Worm (Caenorhabditis elegans): ENCODE results near the gene W09D10.5.

Gene W09D10.5

ce11 chrIII:10716091-10716490 lies 4.8 kb upstream of the W09D10.5 start, which contains the start of gene W09D10.4:
Gene W09D10.4 (minus strand): TSS chrIII:10716191.
- TF ChIP-seq sea-1 (GFP tag; conservative IDR thresholded peaks at IDR 0.05): no peak
- no peak for TF ChIP-seq pes-1 (GFP tag; IDR thresholded peaks at IDR 0.05)
- TF ChIP-seq hmg-4 (GFP tag; optimal IDR thresholded peaks at IDR 0.05): no peak
- TF ChIP-seq ceh-13 (GFP tag; optimal IDR thresholded peaks at IDR 0.05): no peak
- no peak for TF ChIP-seq flt-1 (GFP tag; IDR thresholded peaks at IDR 0.05)
- TF ChIP-seq hnd-1 (tag; optimal IDR thresholded peaks at IDR 0.05): no peak
- no peak for TF ChIP-seq tbx-37 (GFP tag; conservative IDR thresholded peaks at IDR 0.05)
- no peak for TF ChIP-seq aly-1 (tag; optimal IDR thresholded peaks at IDR 0.05)
- TF ChIP-seq B0310.2 (tag; optimal IDR thresholded peaks at IDR 0.05): no peak
- TF ChIP-seq tra-4 (tag; optimal IDR thresholded peaks at IDR 0.05): no peak
- no peak for TF ChIP-seq hmbx-1 (tag; optimal IDR thresholded peaks at IDR 0.05)
- TF ChIP-seq ama-1 (optimal IDR thresholded peaks at IDR 0.05): no peak
- no peak for TF ChIP-seq ets-7 (tag; optimal IDR thresholded peaks at IDR 0.05)
- no peak for TF ChIP-seq tbx-11 (GFP tag; IDR thresholded peaks at IDR 0.05)
- TF ChIP-seq scrt-1 (GFP tag; IDR thresholded peaks at IDR 0.05): no peak
- TF ChIP-seq F13C5.2 (tag; optimal IDR thresholded peaks at IDR 0.05): no peak
- TF ChIP-seq ceh-36 (tag; optimal IDR thresholded peaks at IDR 0.05): no peak

ce11 chrIII:10714541-10714940 lies 3.2 kb upstream of the W09D10.5 start:
- no peak for TF ChIP-seq sea-1 (GFP tag; conservative IDR thresholded peaks at IDR 0.05)
- TF ChIP-seq tbx-11 (GFP tag; IDR thresholded peaks at IDR 0.05): no peak
- TF ChIP-seq scrt-1 (GFP tag; IDR thresholded peaks at IDR 0.05): no peak
- no peak for TF ChIP-seq hmg-4 (GFP tag; optimal IDR thresholded peaks at IDR 0.05)
- TF ChIP-seq ama-1 (optimal IDR thresholded peaks at IDR 0.05): no peak
- TF ChIP-seq ceh-36 (tag; optimal IDR thresholded peaks at IDR 0.05): no peak

ce11 chrIII:10709676-10710075 lies 1.7 kb downstream of the W09D10.5 start:
- TF ChIP-seq F13C5.2 (tag; optimal IDR thresholded peaks at IDR 0.05) (no peak), tra-4 (tag; optimal IDR thresholded peaks at IDR 0.05) (no peak), ets-7 (tag; optimal IDR thresholded peaks at IDR 0.05) (no peak), scrt-1 (GFP tag; IDR thresholded peaks at IDR 0.05) (no peak), B0310.2 (tag; optimal IDR thresholded peaks at IDR 0.05) (no peak), aly-1 (tag; optimal IDR thresholded peaks at IDR 0.05) (no peak), hmg-4 (GFP tag; optimal IDR thresholded peaks at IDR 0.05) (no peak), tbx-37 (GFP tag; conservative IDR thresholded peaks at IDR 0.05) (no peak), flt-1 (GFP tag; IDR thresholded peaks at IDR 0.05) (no peak), hnd-1 (tag; optimal IDR thresholded peaks at IDR 0.05) (no peak), ama-1 (optimal IDR thresholded peaks at IDR 0.05) (no peak), hmbx-1 (tag; optimal IDR thresholded peaks at IDR 0.05) (no peak), sea-1 (GFP tag; conservative IDR thresholded peaks at IDR 0.05) (no peak), pes-1 (GFP tag; IDR thresholded peaks at IDR 0.05) (no peak), ceh-13 (GFP tag; optimal IDR thresholded peaks at IDR 0.05) (no peak), tbx-11 (GFP tag; IDR thresholded peaks at IDR 0.05) (no peak), ceh-36 (tag; optimal IDR thresholded peaks at IDR 0.05) (no peak)

ce11 chrIII:10708484-10708883 lies 2.9 kb downstream of the W09D10.5 start:
- TF ChIP-seq flt-1 (GFP tag; IDR thresholded peaks at IDR 0.05) (no peak), F13C5.2 (tag; optimal IDR thresholded peaks at IDR 0.05) (no peak), tbx-11 (GFP tag; IDR thresholded peaks at IDR 0.05) (no peak), hmg-4 (GFP tag; optimal IDR thresholded peaks at IDR 0.05) (no peak), B0310.2 (tag; optimal IDR thresholded peaks at IDR 0.05) (no peak), pes-1 (GFP tag; IDR thresholded peaks at IDR 0.05) (no peak), ceh-13 (GFP tag; optimal IDR thresholded peaks at IDR 0.05) (no peak), hmbx-1 (tag; optimal IDR thresholded peaks at IDR 0.05) (no peak), ama-1 (optimal IDR thresholded peaks at IDR 0.05) (no peak), scrt-1 (GFP tag; IDR thresholded peaks at IDR 0.05) (no peak), ets-7 (tag; optimal IDR thresholded peaks at IDR 0.05) (no peak), ceh-36 (tag; optimal IDR thresholded peaks at IDR 0.05) (no peak), aly-1 (tag; optimal IDR thresholded peaks at IDR 0.05) (no peak), tra-4 (tag; optimal IDR thresholded peaks at IDR 0.05) (no peak), sea-1 (GFP tag; conservative IDR thresholded peaks at IDR 0.05) (no peak), hnd-1 (tag; optimal IDR thresholded peaks at IDR 0.05) (no peak), tbx-37 (GFP tag; conservative IDR thresholded peaks at IDR 0.05) (no peak)

- TF ChIP-seq hnd-1 (tag; optimal IDR thresholded peaks at IDR 0.05) (no peak), hmbx-1 (tag; optimal IDR thresholded peaks at IDR 0.05) (no peak), ceh-13 (GFP tag; optimal IDR thresholded peaks at IDR 0.05) (no peak), aly-1 (tag; optimal IDR thresholded peaks at IDR 0.05) (no peak), ets-7 (tag; optimal IDR thresholded peaks at IDR 0.05) (no peak), F13C5.2 (tag; optimal IDR thresholded peaks at IDR 0.05) (no peak), scrt-1 (GFP tag; IDR thresholded peaks at IDR 0.05) (no peak), pes-1 (GFP tag; IDR thresholded peaks at IDR 0.05) (no peak), tra-4 (tag; optimal IDR thresholded peaks at IDR 0.05) (no peak), ama-1 (optimal IDR thresholded peaks at IDR 0.05) (no peak), B0310.2 (tag; optimal IDR thresholded peaks at IDR 0.05) (no peak), sea-1 (GFP tag; conservative IDR thresholded peaks at IDR 0.05) (no peak), ceh-36 (tag; optimal IDR thresholded peaks at IDR 0.05) (no peak), hmg-4 (GFP tag; optimal IDR thresholded peaks at IDR 0.05) (no peak), flt-1 (GFP tag; IDR thresholded peaks at IDR 0.05) (no peak), tbx-11 (GFP tag; IDR thresholded peaks at IDR 0.05) (no peak), tbx-37 (GFP tag; conservative IDR thresholded peaks at IDR 0.05) (no peak)
These were observed 3.9 kb downstream of the W09D10.5 start, which contains the start of gene mrpl-12 for ce11 chrIII:10707461-10707860. Gene mrpl-12 (plus strand): TSS chrIII:10707761.

- TF ChIP-seq ceh-36 (tag; optimal IDR thresholded peaks at IDR 0.05): peak; percentile 53
- TF ChIP-seq tbx-37 (GFP tag; conservative IDR thresholded peaks at IDR 0.05): 0 out of 2 replicates have a peak, but pooled peaks have one; percentile 23
- no peak for TF ChIP-seq tra-4 (tag; optimal IDR thresholded peaks at IDR 0.05)
- TF ChIP-seq hnd-1 (tag; optimal IDR thresholded peaks at IDR 0.05): no peak
- peak; percentile 79 for TF ChIP-seq F13C5.2 (tag; optimal IDR thresholded peaks at IDR 0.05)
- no peak for TF ChIP-seq hmg-4 (GFP tag; optimal IDR thresholded peaks at IDR 0.05)
- TF ChIP-seq aly-1 (tag; optimal IDR thresholded peaks at IDR 0.05): no peak
- TF ChIP-seq ama-1 (optimal IDR thresholded peaks at IDR 0.05): no peak
- peak; percentile 50; the same call in 1 of the 2 replicates for TF ChIP-seq sea-1 (GFP tag; conservative IDR thresholded peaks at IDR 0.05)
- no peak for TF ChIP-seq tbx-11 (GFP tag; IDR thresholded peaks at IDR 0.05)
- 0 out of 2 replicates have a peak, but pooled peaks have one; percentile 69 for TF ChIP-seq scrt-1 (GFP tag; IDR thresholded peaks at IDR 0.05)
- TF ChIP-seq flt-1 (GFP tag; IDR thresholded peaks at IDR 0.05): no peak
- TF ChIP-seq pes-1 (GFP tag; IDR thresholded peaks at IDR 0.05): peak; percentile 58; the same call in 1 of the 2 replicates
- peak; percentile 59 for TF ChIP-seq ets-7 (tag; optimal IDR thresholded peaks at IDR 0.05)
- no peak for TF ChIP-seq hmbx-1 (tag; optimal IDR thresholded peaks at IDR 0.05)
- TF ChIP-seq ceh-13 (GFP tag; optimal IDR thresholded peaks at IDR 0.05): no peak
- no peak for TF ChIP-seq B0310.2 (tag; optimal IDR thresholded peaks at IDR 0.05)
These were observed 4.3 kb downstream of the W09D10.5 start, which contains the start of the genes Y39A1A.21 and Y39A1A.22 for ce11 chrIII:10706972-10707438. Gene Y39A1A.21 (minus strand): TSS chrIII:10707022. Gene Y39A1A.22 (minus strand): TSS chrIII:10707028.

All from whole organism, early embryonic.